Fruit fly (Drosophila melanogaster) whole organism, embryonic: Measurements from ENCODE around the gene CG10948.

ENCODE experiments used
- Antp ChIP-seq: fragments of 200-800 bp; sonication (Bioruptor generic); optimal IDR thresholded peaks from 3 replicates; lab custom pipeline; 2016; ENCODE audit warnings: missing biosample characterization, missing genetic modification characterization
- Bdp1 ChIP-seq: fragments of 200-800 bp; sonication (Bioruptor generic); optimal IDR thresholded peaks from 3 replicates; lab custom pipeline; 2016; ENCODE audit warnings: missing biosample characterization, missing genetic modification characterization
- CG10654 ChIP-seq: fragments of 200-800 bp; sonication (Bioruptor generic); optimal IDR thresholded peaks from 2 replicates; lab custom pipeline; 2016; ENCODE audit warnings: missing biosample characterization, missing genetic modification characterization
- CG10979 ChIP-seq: fragments of 200-800 bp; sonication (Bioruptor generic); optimal IDR thresholded peaks from 2 replicates; lab custom pipeline; 2018; ENCODE audit warnings: missing biosample characterization, mild to moderate bottlenecking, missing genetic modification characterization, moderate library complexity
- CG12299 ChIP-seq: fragments of 200-800 bp; sonication (Bioruptor generic); optimal IDR thresholded peaks from 2 replicates; lab custom pipeline; 2018; ENCODE audit warnings: missing biosample characterization, mild to moderate bottlenecking, missing genetic modification characterization
- CG13123 ChIP-seq: fragments of 200-800 bp; sonication (Bioruptor generic); optimal IDR thresholded peaks from 2 replicates; lab custom pipeline; 2016; ENCODE audit warnings: missing biosample characterization, missing genetic modification characterization
- CG15011 ChIP-seq: fragments of 200-800 bp; sonication (Bioruptor generic); optimal IDR thresholded peaks from 3 replicates; lab custom pipeline; 2018; ENCODE audit warnings: missing biosample characterization, mild to moderate bottlenecking, missing genetic modification characterization
- CG1647 ChIP-seq: fragments of 200-800 bp; sonication (Bioruptor generic); optimal IDR thresholded peaks from 3 replicates; lab custom pipeline; 2016; ENCODE audit warnings: missing biosample characterization, missing genetic modification characterization
- CG17186 ChIP-seq: fragments of 200-800 bp; sonication (Bioruptor generic); optimal IDR thresholded peaks from 3 replicates; lab custom pipeline; 2017; ENCODE audit warnings: missing biosample characterization, missing genetic modification reagents, missing genetic modification characterization
- CG18764 ChIP-seq: fragments of 200-800 bp; sonication (Bioruptor generic); optimal IDR thresholded peaks from 3 replicates; lab custom pipeline; 2016; ENCODE audit warnings: missing biosample characterization, missing genetic modification characterization
- CG2678 ChIP-seq: fragments of 200-800 bp; sonication (Bioruptor generic); optimal IDR thresholded peaks from 3 replicates; lab custom pipeline; 2019; ENCODE audit warnings: missing biosample characterization, mild to moderate bottlenecking, missing genetic modification characterization, moderate library complexity
- CG2889 ChIP-seq: fragments of 200-800 bp; sonication (Bioruptor generic); IDR thresholded peaks from 3 replicates; pipeline ENCODE4 v1.3.6; 2022; ENCODE audit warnings: missing biosample characterization, missing genetic modification characterization
- CG6683 ChIP-seq: fragments of 200-800 bp; sonication (Bioruptor generic); optimal IDR thresholded peaks from 2 replicates; lab custom pipeline; 2017; ENCODE audit warnings: missing biosample characterization, mild to moderate bottlenecking, missing genetic modification characterization, missing genetic modification reagents
- CG6689 ChIP-seq: fragments of 200-800 bp; sonication (Bioruptor generic); IDR thresholded peaks from 2 replicates; pipeline ENCODE4 v1.3.6; 2022; ENCODE audit warnings: missing biosample characterization, missing genetic modification characterization
- CG7372 ChIP-seq: fragments of 200-800 bp; sonication (Bioruptor generic); IDR thresholded peaks from 2 replicates; pipeline ENCODE4 v1.3.6; 2022; ENCODE audit warnings: missing biosample characterization, missing genetic modification characterization
- CG7556 ChIP-seq: fragments of 200-800 bp; sonication (Bioruptor generic); optimal IDR thresholded peaks from 2 replicates; lab custom pipeline; 2017; ENCODE audit warnings: missing biosample characterization, mild to moderate bottlenecking, missing genetic modification characterization
- CG8359 ChIP-seq: fragments of 200-800 bp; sonication (Bioruptor generic); optimal IDR thresholded peaks from 2 replicates; lab custom pipeline; 2017; ENCODE audit warnings: missing biosample characterization, mild to moderate bottlenecking, missing genetic modification characterization, borderline replicate concordance
- CG9797 ChIP-seq: fragments of 200-800 bp; sonication (Bioruptor generic); optimal IDR thresholded peaks from 3 replicates; lab custom pipeline; 2018; ENCODE audit warnings: missing biosample characterization, mild to moderate bottlenecking, missing genetic modification characterization
- Chrac-16 ChIP-seq: fragments of 200-800 bp; sonication (Bioruptor generic); optimal IDR thresholded peaks from 3 replicates; lab custom pipeline; 2016; ENCODE audit warnings: missing biosample characterization, missing genetic modification characterization
- Ets97D ChIP-seq: fragments of 200-800 bp; sonication (Bioruptor generic); optimal IDR thresholded peaks from 3 replicates; lab custom pipeline; 2016; ENCODE audit warnings: missing biosample characterization, missing genetic modification characterization
- HLH54F ChIP-seq: fragments of 200-800 bp; sonication (Bioruptor generic); optimal IDR thresholded peaks from 3 replicates; lab custom pipeline; 2016; ENCODE audit warnings: missing biosample characterization, missing genetic modification characterization
- MTF-1 ChIP-seq: fragments of 200-800 bp; sonication (Bioruptor generic); optimal IDR thresholded peaks from 2 replicates; lab custom pipeline; 2018; ENCODE audit warnings: missing biosample characterization, mild to moderate bottlenecking, missing genetic modification characterization, borderline replicate concordance
- Med ChIP-seq: fragments of 200-800 bp; sonication (Bioruptor generic); peaks from one replicate; lab custom pipeline; 2016; ENCODE audit warnings: missing biosample characterization, missing genetic modification characterization, mild to moderate bottlenecking, inconsistent platforms, moderate library complexity
- Oaz ChIP-seq: fragments of 200-800 bp; sonication (Bioruptor generic); IDR thresholded peaks from 2 replicates; pipeline ENCODE4 v1.3.6; 2022; ENCODE audit warnings: missing biosample characterization, missing genetic modification characterization
- Opbp ChIP-seq: fragments of 200-800 bp; sonication (Bioruptor generic); IDR thresholded peaks from 3 replicates; pipeline ENCODE4 v1.3.6; 2022; ENCODE audit warnings: missing biosample characterization, missing genetic modification characterization; ENCODE audit not compliant: partially characterized antibody
- Pdp1 ChIP-seq, 2 experiments: fragments of 200-800 bp; sonication (Bioruptor generic); optimal IDR thresholded peaks; 3 replicates each; lab custom pipeline; 2016; ENCODE audit warnings: missing biosample characterization in 2 of 2, missing genetic modification characterization in 2 of 2, mild to moderate bottlenecking in 1 of 2, moderate library complexity in 1 of 2
- Sox102F ChIP-seq: fragments of 200-800 bp; sonication (Bioruptor generic); optimal IDR thresholded peaks from 2 replicates; lab custom pipeline; 2018; ENCODE audit warnings: missing biosample characterization, mild to moderate bottlenecking, missing genetic modification characterization, moderate library complexity
- Taf1 ChIP-seq: fragments of 200-800 bp; sonication (Bioruptor generic); IDR thresholded peaks from 2 replicates; pipeline ENCODE4 v1.3.6; 2022; ENCODE audit warnings: missing biosample characterization, missing genetic modification characterization
- Trl ChIP-seq, 3 experiments: fragments of >200 bp in 2 of 3; fragments of 200-800 bp in 1 of 3; sonication (Bioruptor generic) in 1 of 3; optimal IDR thresholded peaks; 2 replicates in 1 of 3; 3 replicates in 2 of 3; lab custom pipeline; 2016 to 2017; ENCODE audit warnings: missing biosample characterization in 1 of 3, missing genetic modification characterization in 1 of 3
- az2 ChIP-seq: fragments of 200-800 bp; sonication (Bioruptor generic); optimal IDR thresholded peaks from 3 replicates; lab custom pipeline; 2016; ENCODE audit warnings: missing biosample characterization, missing genetic modification characterization
- cas ChIP-seq: fragments of 200-800 bp; sonication (Bioruptor generic); IDR thresholded peaks from 2 replicates; pipeline ENCODE4 v1.3.6; 2022; ENCODE audit warnings: missing biosample characterization, missing genetic modification characterization
- chm ChIP-seq: fragments of 200-800 bp; sonication (Bioruptor generic); IDR thresholded peaks from 2 replicates; pipeline ENCODE4 v1.3.6; 2022; ENCODE audit warnings: missing biosample characterization, missing genetic modification characterization
- croc ChIP-seq: fragments of 200-800 bp; sonication (Bioruptor generic); conservative IDR thresholded peaks from 3 replicates; pipeline ENCODE4 v1.3.6; 2022; ENCODE audit warnings: missing biosample characterization, missing genetic modification characterization
- crp ChIP-seq, 2 experiments: fragments of 200-800 bp; sonication (Bioruptor generic); optimal IDR thresholded peaks; 2 replicates in 1 of 2; 3 replicates in 1 of 2; lab custom pipeline; 2017; ENCODE audit warnings: missing biosample characterization in 2 of 2, missing genetic modification characterization in 2 of 2, mild to moderate bottlenecking in 1 of 2, moderate library complexity in 1 of 2
- gce ChIP-seq: fragments of 200-800 bp; sonication (Bioruptor generic); IDR thresholded peaks from 3 replicates; pipeline ENCODE4 v1.3.6; 2022; ENCODE audit warnings: missing biosample characterization, missing genetic modification characterization
- hb ChIP-seq: fragments of 200-800 bp; sonication (Bioruptor generic); IDR thresholded peaks from 3 replicates; pipeline ENCODE4 v1.3.6; 2022; ENCODE audit warnings: missing biosample characterization, missing genetic modification characterization; ENCODE audit not compliant: partially characterized antibody
- ken ChIP-seq: fragments of 200-800 bp; sonication (Bioruptor generic); IDR thresholded peaks from 3 replicates; pipeline ENCODE4 v1.3.6; 2022; ENCODE audit warnings: missing biosample characterization, missing genetic modification characterization
- lmd ChIP-seq: fragments of 200-800 bp; sonication (Bioruptor generic); IDR thresholded peaks from 2 replicates; pipeline ENCODE4 v1.3.6; 2022; ENCODE audit warnings: missing biosample characterization, missing genetic modification characterization
- pan ChIP-seq, 4 experiments: fragments of >200 bp in 3 of 4; fragments of 200-800 bp in 1 of 4; sonication (Bioruptor generic) in 1 of 4; optimal IDR thresholded peaks in 3 of 4; IDR thresholded peaks in 1 of 4; 2 replicates each; pipeline versions ENCODE4 v1.3.6 to Lab custom; 2017 to 2022; ENCODE audit warnings: missing biosample characterization in 2 of 4, missing genetic modification characterization in 2 of 4, mixed read lengths in 1 of 4
- ro ChIP-seq: fragments of 200-800 bp; sonication (Bioruptor generic); IDR thresholded peaks from 2 replicates; pipeline ENCODE4 v1.3.6; 2022; ENCODE audit warnings: missing biosample characterization, missing genetic modification characterization
- sens ChIP-seq: fragments of 200-800 bp; sonication (Bioruptor generic); peaks from one replicate; lab custom pipeline; 2016; ENCODE audit warnings: missing biosample characterization, missing genetic modification characterization
- seq ChIP-seq: fragments of 200-800 bp; sonication (Bioruptor generic); IDR thresholded peaks from 2 replicates; pipeline ENCODE4 v1.3.6; 2022; ENCODE audit warnings: missing biosample characterization, missing genetic modification characterization
- sima ChIP-seq: fragments of 200-800 bp; sonication (Bioruptor generic); optimal IDR thresholded peaks from 2 replicates; lab custom pipeline; 2016; ENCODE audit warnings: missing biosample characterization, missing genetic modification characterization
- tll ChIP-seq, 2 experiments: fragments of 200-800 bp in 1 of 2; fragments of >200 bp in 1 of 2; sonication (Bioruptor generic) in 1 of 2; optimal IDR thresholded peaks; 2 replicates each; lab custom pipeline; 2017 to 2019; ENCODE audit warnings: missing biosample characterization in 2 of 2, missing genetic modification characterization in 2 of 2, mild to moderate bottlenecking in 1 of 2, moderate library complexity in 1 of 2
- tna ChIP-seq: fragments of 200-800 bp; sonication (Bioruptor generic); IDR thresholded peaks from 2 replicates; pipeline ENCODE4 v1.3.6; 2022; ENCODE audit warnings: missing biosample characterization, missing genetic modification characterization; ENCODE audit not compliant: partially characterized antibody
- toy ChIP-seq: fragments of 200-800 bp; sonication (Bioruptor generic); IDR thresholded peaks from 2 replicates; pipeline ENCODE4 v1.3.6; 2022; ENCODE audit warnings: missing biosample characterization, missing genetic modification characterization
- twi ChIP-seq: fragments of 200-800 bp; optimal IDR thresholded peaks from 2 replicates; lab custom pipeline; 2019; ENCODE audit warnings: missing biosample characterization, mild to moderate bottlenecking, missing genetic modification characterization, moderate library complexity
- unc-4 ChIP-seq: fragments of 200-800 bp; sonication (Bioruptor generic); IDR thresholded peaks from 2 replicates; pipeline ENCODE4 v1.3.6; 2022; ENCODE audit warnings: missing biosample characterization, missing genetic modification characterization; ENCODE audit not compliant: partially characterized antibody
- wek ChIP-seq: fragments of 200-800 bp; sonication (Bioruptor generic); optimal IDR thresholded peaks from 3 replicates; lab custom pipeline; 2018; ENCODE audit warnings: missing biosample characterization, mild to moderate bottlenecking, missing genetic modification characterization, moderate library complexity

The CG10948 gene

dm6 chr3L:12813907-12814306 is 36.0 kb downstream of the CG10948 start, which contains the start of the genes Sf3a2 and CG42588 (continued):
- TF ChIP-seq CG7372 (GFP tag; lab: Robert Waterston, UW) (0 out of 2 replicates have a peak, but pooled peaks have one; percentile 54), az2 (GFP tag; lab: Kevin White, UChicago) (peak; percentile 74), chm (GFP tag; lab: Robert Waterston, UW) (peak; percentile 57; the same call in 1 of the 2 replicates), MTF-1 (no peak), gce (GFP tag; lab: Robert Waterston, UW) (no peak), CG17186 (GFP tag; lab: Kevin White, UChicago) (peak; percentile 26), ro (GFP tag; lab: Robert Waterston, UW) (no peak), CG2678 (no peak), tna (GFP tag; lab: Robert Waterston, UW) (no peak), Trl (optimal IDR thresholded peaks at IDR 0.05; lab: Kevin White, UChicago) (no peak), Trl (GFP tag; optimal IDR thresholded peaks at IDR 0.05; lab: Kevin White, UChicago) (no peak), CG9797 (GFP tag; lab: Kevin White, UChicago) (peak; percentile 70), CG1647 (GFP tag; lab: Kevin White, UChicago) (no peak), CG15011 (GFP tag; lab: Kevin White, UChicago) (no peak), cas (GFP tag; lab: Robert Waterston, UW) (peak; percentile 40; the same call in 1 of the 2 replicates), CG6683 (GFP tag; lab: Kevin White, UChicago) (no peak), HLH54F (GFP tag; lab: Kevin White, UChicago) (peak; percentile 42), sens (peak; percentile 93), CG12299 (tag; lab: Kevin White, UChicago) (no peak), Med (GFP tag; lab: Kevin White, UChicago) (peak; percentile 86), seq (GFP tag; lab: Robert Waterston, UW) (peak; percentile 15; the same call in 1 of the 2 replicates), pan (optimal IDR thresholded peaks at IDR 0.05; lab: Kevin White, UChicago) (no peak), pan (GFP tag; optimal IDR thresholded peaks at IDR 0.05 in 1 of 2, IDR thresholded peaks at IDR 0.05 in 1 of 2) (peak in 1 of 2 experiments; percentile 78), Oaz (GFP tag; lab: Robert Waterston, UW) (no peak), CG7556 (no peak), CG8359 (GFP tag; lab: Kevin White, UChicago) (no peak), Chrac-16 (peak; percentile 73), CG6689 (peak; percentile 60; the same call in 1 of the 2 replicates), lmd (GFP tag; lab: Robert Waterston, UW) (no peak; the same call in 1 of the 2 replicates), crp (GFP tag; optimal IDR thresholded peaks at IDR 0.05; lab: Kevin White, UChicago) (peak in 1 of 2 experiments; percentile 27), Ets97D (GFP tag; lab: Kevin White, UChicago) (peak; percentile 57), Sox102F (GFP tag; lab: Kevin White, UChicago) (no peak), Antp (GFP tag; lab: Kevin White, UChicago) (no peak), tll (GFP tag; optimal IDR thresholded peaks at IDR 0.05; lab: Kevin White, UChicago) (no peak), hb (GFP tag; lab: Robert Waterston, UW) (peak; percentile 64; the same call in 2 of the 3 replicates), CG10979 (tag; lab: Kevin White, UChicago) (peak; percentile 65), Taf1 (GFP tag; lab: Robert Waterston, UW) (no peak), sima (no peak), toy (GFP tag; lab: Robert Waterston, UW) (no peak), CG13123 (peak; percentile 25), wek (no peak), CG18764 (GFP tag; lab: Kevin White, UChicago) (peak; percentile 39), twi (no peak), unc-4 (GFP tag; lab: Robert Waterston, UW) (peak; percentile 83), CG10654 (GFP tag; lab: Kevin White, UChicago) (peak; percentile 51), ken (GFP tag; lab: Robert Waterston, UW) (peak; percentile 63; the same call in 1 of the 3 replicates), Opbp (GFP tag; lab: Robert Waterston, UW) (peak; percentile 76), CG2889 (0 out of 3 replicates have a peak, but pooled peaks have one; percentile 29), Pdp1 (GFP tag; optimal IDR thresholded peaks at IDR 0.05; lab: Kevin White, UChicago) (peak; percentile 2 to 37), Bdp1 (GFP tag; lab: Kevin White, UChicago) (peak; percentile 47), croc (GFP tag; lab: Robert Waterston, UW) (no peak)
